Fruit fly (Drosophila melanogaster): ENCODE results near the gene milt.

milt gene

DNA sequence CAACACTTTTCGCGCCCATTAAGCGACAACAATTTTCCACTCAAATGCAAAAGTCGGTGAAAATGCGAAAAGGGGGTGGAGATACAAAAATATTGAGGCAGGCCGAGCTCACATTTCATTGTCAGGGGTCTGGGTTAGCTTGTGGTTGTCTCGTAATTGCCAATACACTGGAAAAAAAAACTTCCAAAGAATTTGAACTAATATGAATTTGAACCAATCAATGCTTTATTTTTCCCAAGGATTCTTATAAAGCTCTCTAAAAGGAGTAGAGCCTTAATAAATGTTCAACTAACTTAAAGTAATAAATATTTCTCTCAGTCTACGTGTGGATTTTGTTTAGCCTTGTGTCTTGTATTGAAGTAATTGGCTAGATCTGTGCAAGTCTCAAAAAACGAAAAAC, 35.4 kb downstream of the milt start (continued):
- TF ChIP-seq Sox102F (GFP tag; optimal IDR thresholded peaks at IDR 0.05), result peak; percentile 48
- TF ChIP-seq Dref (GFP tag; IDR thresholded peaks at IDR 0.05), result no peak
- peak; percentile 49 for TF ChIP-seq unpg (GFP tag; optimal IDR thresholded peaks at IDR 0.05)
- TF ChIP-seq CG6689 (GFP tag; IDR thresholded peaks at IDR 0.05), result peak; percentile 25; the same call in 1 of the 2 replicates
- TF ChIP-seq CG17328 (GFP tag; IDR thresholded peaks at IDR 0.05), result peak; percentile 57
- TF ChIP-seq CG4730 (GFP tag; IDR thresholded peaks at IDR 0.05), result no peak
- TF ChIP-seq CG2678 (tag; optimal IDR thresholded peaks at IDR 0.05), result peak; percentile 37
- peak; percentile 20 to 32 for TF ChIP-seq chif (GFP tag; optimal IDR thresholded peaks at IDR 0.05)
- TF ChIP-seq hkb (optimal IDR thresholded peaks at IDR 0.05), result no peak
- TF ChIP-seq hkb (GFP tag; IDR thresholded peaks at IDR 0.05), result 0 out of 2 replicates have a peak, but pooled peaks have one; percentile 31
- TF ChIP-seq lov (optimal IDR thresholded peaks at IDR 0.05), result no peak
- TF ChIP-seq lov (GFP tag; IDR thresholded peaks at IDR 0.05), result 0 out of 3 replicates have a peak, but pooled peaks have one; percentile 51
- TF ChIP-seq grau (tag; optimal IDR thresholded peaks at IDR 0.05), result peak; percentile 13
- TF ChIP-seq CG12744 (GFP tag; optimal IDR thresholded peaks at IDR 0.05), result no peak
- TF ChIP-seq CG11504 (tag; optimal IDR thresholded peaks at IDR 0.05), result peak; percentile 61
- TF ChIP-seq CG17359 (tag; optimal IDR thresholded peaks at IDR 0.05), result peak; percentile 23
- peak; percentile 6 for TF ChIP-seq pum (GFP tag; optimal IDR thresholded peaks at IDR 0.05)
- TF ChIP-seq al (GFP tag; IDR thresholded peaks at IDR 0.05), result no peak
- peak; percentile 32; the same call in 1 of the 2 replicates for TF ChIP-seq slbo (GFP tag; IDR thresholded peaks at IDR 0.05)
- peak; percentile 13; the same call in 1 of the 2 replicates for TF ChIP-seq sisA (GFP tag; IDR thresholded peaks at IDR 0.05)
- TF ChIP-seq CG18599 (GFP tag; optimal IDR thresholded peaks at IDR 0.05), result peak; percentile 24
- TF ChIP-seq Med (GFP tag), result peak; percentile 35
- TF ChIP-seq E2f1 (GFP tag; IDR thresholded peaks at IDR 0.05), result 0 out of 2 replicates have a peak, but pooled peaks have one; percentile 23
- TF ChIP-seq CG5245 (GFP tag; optimal IDR thresholded peaks at IDR 0.05), result peak; percentile 30
- peak; percentile 45 for TF ChIP-seq CG10979 (tag; optimal IDR thresholded peaks at IDR 0.05)
- peak; percentile 21 for TF ChIP-seq Oli (tag; optimal IDR thresholded peaks at IDR 0.05)
- TF ChIP-seq CoRest (tag; optimal IDR thresholded peaks at IDR 0.05), result peak; percentile 5
- no peak for TF ChIP-seq E2f2 (GFP tag; IDR thresholded peaks at IDR 0.05)
- no peak for TF ChIP-seq CG18476 (GFP tag; optimal IDR thresholded peaks at IDR 0.05)
- TF ChIP-seq CG9932 (GFP tag; IDR thresholded peaks at IDR 0.05), result no peak
- peak in 1 of 3 experiments; percentile 14 for TF ChIP-seq lola (GFP tag; optimal IDR thresholded peaks at IDR 0.05)
- 0 out of 2 replicates have a peak, but pooled peaks have one; percentile 13 for TF ChIP-seq vvl (GFP tag; IDR thresholded peaks at IDR 0.05)
- TF ChIP-seq Xbp1 (GFP tag; optimal IDR thresholded peaks at IDR 0.05), result peak; percentile 8
- no peak for TF ChIP-seq prd (optimal IDR thresholded peaks at IDR 0.05)
- TF ChIP-seq prd (GFP tag; IDR thresholded peaks at IDR 0.05), result 0 out of 3 replicates have a peak, but pooled peaks have one; percentile 41
- TF ChIP-seq gem (tag; optimal IDR thresholded peaks at IDR 0.05), result peak; percentile 61
- 0 out of 2 replicates have a peak, but pooled peaks have one; percentile 16 for TF ChIP-seq H2.0 (GFP tag; IDR thresholded peaks at IDR 0.05)
- 0 out of 3 replicates have a peak, but pooled peaks have one; percentile 16 for TF ChIP-seq CG17361 (GFP tag; IDR thresholded peaks at IDR 0.05)
- peak in 1 of 2 experiments; percentile 20 for TF ChIP-seq dpn (GFP tag; optimal IDR thresholded peaks at IDR 0.05)
- TF ChIP-seq Lhr (GFP tag; optimal IDR thresholded peaks at IDR 0.05), result no peak
- TF ChIP-seq CG8089 (GFP tag; optimal IDR thresholded peaks at IDR 0.05), result no peak
- 0 out of 3 replicates have a peak, but pooled peaks have one; percentile 29 for TF ChIP-seq ci (GFP tag; IDR thresholded peaks at IDR 0.05)
- TF ChIP-seq Drgx (GFP tag; IDR thresholded peaks at IDR 0.05), result peak; percentile 64
- TF ChIP-seq PHDP (tag; optimal IDR thresholded peaks at IDR 0.05), result peak; percentile 37
- TF ChIP-seq phol (tag; optimal IDR thresholded peaks at IDR 0.05), result peak; percentile 37
- peak; percentile 10 for TF ChIP-seq CG10267 (tag; optimal IDR thresholded peaks at IDR 0.05)
- peak; percentile 40; the same call in 1 of the 2 replicates for TF ChIP-seq Awh (GFP tag; IDR thresholded peaks at IDR 0.05)
- TF ChIP-seq CG30403 (GFP tag; optimal IDR thresholded peaks at IDR 0.05), result peak; percentile 27
